Fruit fly (Drosophila melanogaster): Measurements from ENCODE around the gene CG31548.

CG31548 gene

DNA sequence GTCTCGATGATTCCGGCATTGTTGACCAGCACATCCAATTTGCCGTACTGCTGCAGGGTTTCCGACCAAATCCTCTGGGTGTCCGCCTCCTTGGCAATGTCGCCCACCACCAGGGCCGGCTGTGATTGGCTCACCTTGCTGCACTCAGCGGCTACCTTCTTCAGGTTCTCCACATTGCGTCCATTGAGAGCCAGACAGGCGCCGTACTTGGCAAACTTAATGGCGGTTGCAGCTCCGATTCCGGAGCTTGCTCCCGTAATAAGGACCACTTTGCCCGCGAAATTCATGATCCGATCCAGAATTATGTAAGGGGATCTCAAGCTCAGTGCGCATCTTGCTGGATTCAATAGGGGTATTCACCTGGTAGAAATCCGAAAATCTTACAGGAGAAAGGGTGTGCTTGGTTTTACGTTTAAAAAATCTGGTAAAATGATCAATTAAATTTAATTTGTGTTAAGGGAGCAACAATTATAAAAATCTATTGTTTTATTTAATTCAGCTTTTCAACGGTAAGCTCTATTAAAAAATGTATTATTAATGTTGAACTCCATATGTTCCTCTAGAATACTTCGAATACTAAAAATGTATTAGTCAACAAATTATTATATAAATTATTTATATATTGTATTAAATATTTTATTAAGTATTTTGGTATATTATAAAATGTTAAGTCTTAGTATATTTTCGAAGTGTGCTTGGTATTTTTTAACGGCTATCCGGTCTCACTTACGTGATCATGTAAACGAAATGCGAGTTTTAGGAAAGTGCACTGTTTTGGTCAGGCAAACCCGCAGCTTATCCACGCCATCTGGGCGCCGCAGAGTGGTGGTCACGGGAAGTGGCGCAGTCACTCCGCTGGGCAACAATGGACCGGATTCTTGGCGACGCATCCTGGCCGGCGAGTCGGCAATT is at the start of gene CG31548, which contains the start of gene CG12170:
Gene CG31548, minus strand, starts transcription at position 334 of the 912 bp plus-strand sequence.
Gene CG12170, plus strand, starts transcription at position 716 of the 912 bp plus-strand sequence.
- TF ChIP-seq noc (tag; optimal IDR thresholded peaks at IDR 0.05), result peak; percentile 7

DNA sequence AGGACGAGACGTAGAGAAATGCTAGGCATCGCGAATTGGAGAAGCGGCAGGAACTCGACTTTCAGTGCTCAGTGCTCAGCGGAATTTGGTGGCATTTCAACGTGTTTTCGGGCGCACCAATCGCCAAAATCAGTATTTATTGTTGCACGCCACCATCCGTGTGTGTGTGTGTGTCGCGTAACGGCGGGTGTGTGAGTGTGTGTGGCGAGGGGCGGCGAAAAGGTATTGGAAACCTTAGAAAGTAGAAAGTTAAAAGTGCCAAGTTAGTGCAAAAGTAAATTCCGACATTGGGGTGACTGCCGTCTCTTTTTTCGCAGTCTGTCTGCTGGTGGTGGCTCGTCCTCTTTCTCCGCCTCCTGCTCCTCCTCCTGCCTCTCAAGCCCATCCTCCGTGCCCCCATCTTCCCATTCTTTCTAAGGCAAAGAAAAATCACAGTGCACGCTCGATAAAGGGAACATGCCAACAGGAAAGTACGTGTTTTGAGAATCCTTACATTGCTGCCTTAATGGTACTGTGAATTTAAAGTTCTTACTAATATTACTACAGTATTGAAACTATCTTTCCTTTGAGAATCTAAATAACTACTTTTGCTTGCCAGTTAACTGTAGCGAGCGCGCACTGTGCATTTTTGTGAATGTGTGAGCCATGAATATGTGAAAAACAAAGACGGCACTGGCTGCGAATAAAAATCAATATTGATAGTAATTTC is 49.6 kb upstream of the CG31548 start:
- no peak for TF ChIP-seq noc (tag; optimal IDR thresholded peaks at IDR 0.05)

DNA sequence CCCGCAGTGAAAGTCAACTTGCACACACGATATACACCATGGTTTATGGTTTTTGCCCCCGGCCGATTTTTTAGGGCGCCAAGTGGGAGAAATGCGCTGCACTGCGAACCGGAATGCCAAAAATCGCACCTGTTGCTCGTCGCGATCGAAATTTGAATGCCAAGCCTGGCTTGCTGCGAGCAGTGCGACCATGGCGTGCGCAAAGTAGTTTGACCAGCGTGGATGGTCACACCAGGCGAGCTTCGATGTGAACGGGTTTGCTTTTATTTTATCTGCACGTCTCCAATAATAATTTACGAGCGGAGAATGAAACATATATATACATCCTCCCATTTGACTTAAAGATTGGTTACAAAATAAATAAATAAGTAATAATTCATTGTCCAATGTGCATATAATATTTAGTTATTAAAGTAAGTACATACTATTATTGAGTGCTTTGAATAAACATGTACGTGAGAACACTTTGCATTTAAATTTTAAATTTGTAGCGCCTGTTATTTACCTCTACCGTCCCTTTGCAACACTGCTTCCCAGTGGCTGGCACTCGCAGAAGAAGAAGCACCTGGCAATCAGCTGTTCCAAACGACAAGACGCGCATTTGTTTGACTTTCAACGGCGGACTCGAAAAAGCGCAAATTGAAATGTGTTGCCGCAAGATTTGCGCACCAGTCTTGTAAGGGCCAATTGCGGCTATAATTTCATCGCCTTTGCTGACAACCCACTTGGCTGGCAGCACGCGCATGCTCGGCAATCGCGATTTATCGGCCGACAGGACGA is 48.8 kb upstream of the CG31548 start, which contains the start of the genes Rab23 and plx:
Gene Rab23, minus strand, starts transcription at position 166 of the 780 bp plus-strand sequence.
Gene plx, plus strand, starts transcription at position 587 of the 780 bp plus-strand sequence.
- TF ChIP-seq noc (tag; optimal IDR thresholded peaks at IDR 0.05), result no peak

DNA sequence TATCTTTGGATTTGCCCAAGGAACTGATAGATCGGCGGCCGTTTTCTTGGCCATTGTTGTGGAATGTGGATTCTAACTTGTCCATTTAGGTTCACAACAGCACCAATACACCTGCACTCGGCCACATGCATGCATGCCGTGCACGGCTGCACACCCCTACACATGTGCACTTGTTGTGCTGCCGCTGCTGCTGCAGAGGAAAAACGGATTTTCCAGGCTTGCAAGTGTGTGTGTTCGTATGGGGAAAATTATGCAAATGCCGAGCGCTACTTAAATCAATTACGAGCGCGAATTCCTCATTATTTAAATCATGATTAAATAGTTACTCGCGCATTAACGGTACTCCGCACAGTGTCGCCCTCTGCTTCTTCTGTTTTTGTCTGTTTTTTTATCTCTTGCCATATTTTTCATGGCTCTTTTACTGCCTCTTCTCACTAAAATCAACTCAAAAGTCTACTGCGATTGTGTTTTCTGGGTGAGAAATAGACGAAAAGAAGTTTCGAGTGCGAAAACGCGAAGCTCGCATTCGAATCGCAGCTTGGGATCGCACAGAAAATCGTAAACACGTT is 48.0 kb upstream of the CG31548 start:
- TF ChIP-seq noc (tag; optimal IDR thresholded peaks at IDR 0.05), result no peak

DNA sequence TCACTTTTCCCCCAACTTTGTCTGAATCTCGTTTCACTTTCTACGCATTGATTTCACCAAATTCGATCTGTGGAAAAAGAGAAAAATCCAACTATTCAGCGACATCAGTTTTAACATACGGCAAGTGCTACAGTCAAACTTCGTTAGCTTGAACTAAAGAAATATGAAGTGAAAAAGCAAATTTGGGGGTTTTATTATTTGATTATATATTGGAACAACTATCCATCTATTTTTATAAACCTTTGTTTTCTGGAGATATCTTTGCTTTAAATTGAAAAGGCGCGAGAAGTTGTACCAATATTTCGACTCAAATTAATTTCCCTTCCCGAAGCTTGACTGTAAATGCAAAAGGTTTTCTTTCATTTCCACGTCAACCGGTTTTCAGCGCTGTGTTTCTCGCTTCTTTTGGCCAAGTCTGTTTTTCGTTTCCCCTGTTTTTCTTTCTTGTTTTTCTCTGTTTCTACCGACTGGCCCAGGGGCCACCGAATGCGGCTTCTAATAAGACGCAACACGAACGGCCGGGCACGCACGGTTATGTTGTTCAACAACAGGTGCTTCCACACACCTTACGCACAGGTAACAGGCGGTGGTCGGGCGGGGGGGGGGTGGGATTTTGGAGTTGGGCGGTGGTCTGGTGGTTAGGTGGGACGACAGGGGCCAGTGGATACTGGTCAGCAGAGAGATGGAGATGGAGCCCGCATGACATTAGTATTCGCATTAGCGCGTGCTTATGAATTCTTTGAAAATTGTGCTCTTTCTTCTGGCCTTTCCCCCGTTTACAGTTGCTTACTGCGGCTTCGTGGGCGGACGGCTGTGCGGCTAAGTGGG is 46.5 kb upstream of the CG31548 start:
- no peak for TF ChIP-seq noc (tag; optimal IDR thresholded peaks at IDR 0.05)

DNA sequence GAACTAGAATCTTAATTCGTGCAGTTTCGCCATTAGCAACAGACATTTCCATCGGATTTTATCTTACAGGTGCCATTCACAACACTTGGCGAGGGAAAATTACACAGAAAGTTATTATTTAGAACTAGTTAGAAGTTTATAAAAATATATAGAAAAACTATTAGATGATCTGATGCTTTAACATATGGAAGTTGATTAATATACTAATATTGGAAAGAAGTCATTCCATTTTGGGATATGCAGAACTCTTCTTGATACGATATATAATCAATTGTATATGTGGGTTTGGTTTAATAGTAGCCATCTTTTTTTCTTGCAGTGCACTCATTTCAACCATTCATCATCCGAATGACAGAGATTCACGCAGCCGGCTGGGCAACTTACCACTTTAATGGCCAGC is 45.6 kb upstream of the CG31548 start:
- no peak for TF ChIP-seq noc (tag; optimal IDR thresholded peaks at IDR 0.05)

DNA sequence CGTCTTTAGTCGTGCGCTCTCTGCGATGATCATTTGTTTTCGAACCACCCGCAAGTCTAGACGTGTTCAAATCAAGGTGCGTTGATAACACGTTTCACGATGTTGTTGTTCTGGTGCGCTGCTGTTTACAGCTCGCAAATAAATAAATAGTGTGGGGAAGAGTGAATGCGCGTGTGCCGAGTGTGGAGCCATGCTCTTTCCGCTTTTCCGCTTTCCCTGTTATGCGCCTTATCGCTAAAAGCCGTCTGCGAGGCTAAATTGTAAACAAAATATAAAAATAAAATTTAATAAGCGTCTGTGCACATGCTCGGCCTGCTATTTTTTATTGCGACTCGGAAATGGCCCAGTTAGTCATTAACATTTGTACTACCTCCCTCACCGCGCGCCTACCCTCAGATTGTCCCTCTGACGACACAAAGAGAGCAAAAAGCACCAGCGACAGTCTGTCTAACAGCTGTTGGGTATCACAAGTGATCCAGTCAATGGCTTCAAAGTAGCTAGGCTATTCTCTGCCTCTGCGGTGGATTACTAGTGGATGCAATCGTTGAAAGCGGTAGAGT is 36.1 kb upstream of the CG31548 start:
- TF ChIP-seq noc (tag; optimal IDR thresholded peaks at IDR 0.05), result peak; percentile 84

DNA sequence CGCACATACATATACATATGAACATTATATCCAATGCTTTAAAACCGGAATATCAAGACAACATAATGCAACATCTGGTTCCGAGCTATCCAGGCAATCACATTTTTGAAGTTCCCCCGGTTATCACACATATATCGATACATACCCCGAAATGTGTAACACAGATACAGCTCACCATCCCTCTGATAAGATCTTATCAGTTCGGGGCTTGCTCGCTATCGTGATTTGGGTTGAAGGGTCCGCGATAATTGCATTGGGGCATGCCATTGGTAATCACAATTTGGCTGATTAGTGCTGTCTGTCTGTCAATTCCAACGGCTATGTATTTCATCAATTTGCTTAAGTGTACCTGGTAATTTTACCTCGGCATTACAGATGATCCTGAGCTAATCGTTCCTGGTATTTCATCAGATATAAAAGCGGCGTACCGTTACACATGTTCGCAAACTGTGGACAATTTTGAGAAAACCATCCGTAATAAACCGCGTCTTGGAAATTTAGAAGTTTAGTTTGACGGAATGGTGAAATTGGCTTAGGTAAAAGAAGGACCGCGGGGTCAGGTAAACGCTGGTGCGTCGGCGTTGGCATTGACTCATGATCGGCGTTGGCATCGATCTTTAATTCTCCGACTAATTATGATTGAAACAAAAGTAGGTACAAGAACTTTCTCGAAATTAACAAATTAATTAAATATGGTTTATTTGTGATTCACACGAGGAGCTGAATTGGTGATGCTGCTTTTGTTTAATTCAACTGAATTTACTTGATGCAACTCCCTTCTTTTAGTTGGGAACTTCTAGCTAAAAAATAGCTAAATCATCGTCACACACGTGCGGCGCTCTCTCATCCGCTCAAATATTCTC is 35.4 kb upstream of the CG31548 start:
- no peak for TF ChIP-seq noc (tag; optimal IDR thresholded peaks at IDR 0.05)

DNA sequence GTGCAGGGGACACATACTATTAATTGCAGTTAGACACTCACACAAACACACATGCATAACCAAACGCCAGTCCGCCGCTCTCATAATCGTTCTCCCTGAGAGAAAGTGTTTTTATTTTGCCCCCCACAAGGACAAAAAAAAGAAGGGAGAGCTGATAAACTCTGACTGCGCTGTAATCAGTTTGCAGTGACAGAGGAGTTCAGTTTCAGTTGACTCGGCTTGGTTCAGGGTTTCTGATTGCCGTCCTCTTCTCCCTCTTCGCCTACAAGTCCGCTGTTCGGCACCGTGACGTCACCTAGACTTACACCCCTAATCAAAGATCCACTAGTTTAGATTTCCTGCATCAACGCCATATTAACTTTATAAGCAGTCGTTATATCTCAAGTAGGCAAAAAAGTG is 34.6 kb upstream of the CG31548 start:
- no peak for TF ChIP-seq noc (tag; optimal IDR thresholded peaks at IDR 0.05)

DNA sequence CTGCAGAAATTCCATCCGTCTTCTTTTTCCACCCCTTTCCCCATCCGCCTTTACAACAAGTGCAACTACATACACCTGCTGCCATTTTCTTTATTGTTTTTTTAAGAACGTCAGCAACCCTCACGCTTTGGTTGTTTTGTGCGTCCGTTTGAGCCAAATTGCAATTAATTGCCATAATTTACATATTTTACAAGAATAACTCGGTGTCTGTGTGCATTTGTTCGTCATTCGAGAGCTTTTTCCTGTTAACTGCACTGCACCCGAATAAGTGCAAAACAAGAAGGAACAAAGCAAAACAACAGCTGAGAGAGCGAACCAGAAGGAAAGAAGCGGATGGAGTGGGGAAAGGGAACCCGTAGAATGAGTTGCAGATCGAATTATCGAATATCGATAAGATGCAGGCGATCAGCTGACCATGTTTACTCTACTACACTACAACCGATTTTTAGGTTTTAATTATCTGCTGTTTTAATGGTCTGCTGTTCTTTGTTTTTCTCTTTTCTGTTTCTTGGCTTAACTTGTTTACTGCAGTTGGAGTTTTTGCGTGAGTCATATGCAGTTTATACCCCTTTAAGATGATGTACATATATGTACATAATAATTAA is 34.1 kb upstream of the CG31548 start:
- no peak for TF ChIP-seq noc (tag; optimal IDR thresholded peaks at IDR 0.05)

DNA sequence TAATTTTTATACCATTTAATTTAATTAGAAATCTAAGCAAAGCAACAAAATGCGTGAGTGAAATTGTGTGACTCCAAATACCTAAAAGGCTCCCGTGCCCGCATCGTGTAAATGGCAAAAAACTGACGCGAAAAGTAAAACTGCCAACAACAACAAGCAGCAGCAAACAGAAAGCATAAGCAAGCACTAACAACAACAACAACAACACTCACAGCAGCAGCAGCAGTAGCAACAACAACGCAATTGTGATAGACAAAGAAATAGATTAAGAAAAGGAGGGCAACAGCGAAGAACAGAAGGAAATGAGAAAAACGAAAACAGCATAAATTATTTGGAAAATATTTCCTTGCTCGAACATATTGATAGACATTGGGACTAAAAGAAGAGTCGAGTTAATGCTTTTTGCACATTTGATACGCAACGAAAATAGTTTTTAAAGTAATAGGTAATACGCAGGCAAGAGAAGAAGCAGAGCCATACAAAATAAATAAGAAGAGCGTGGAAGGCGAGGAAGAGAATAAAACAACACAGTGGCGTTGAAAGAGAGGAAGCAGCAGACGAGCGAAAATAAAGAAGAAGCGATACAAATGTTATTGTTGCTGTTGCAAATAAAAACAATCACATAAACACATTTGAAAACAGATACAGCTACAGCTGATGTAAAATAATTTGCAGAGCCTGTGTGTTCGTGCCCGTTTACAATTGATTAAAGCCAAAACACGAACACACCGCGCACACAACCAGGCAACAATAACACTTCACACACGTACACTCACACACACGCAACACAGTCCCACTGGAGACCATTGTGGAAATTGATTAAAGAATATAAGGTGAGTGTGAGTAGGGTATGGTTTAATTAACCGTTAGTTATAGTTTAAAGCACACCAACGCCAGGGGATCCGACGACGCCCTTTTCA is 33.3 kb upstream of the CG31548 start:
- TF ChIP-seq noc (tag; optimal IDR thresholded peaks at IDR 0.05), result peak; percentile 8

Data from whole organism, larva.